Worm (Caenorhabditis elegans) whole organism, early embryonic: ENCODE results near the gene fbxa-215.

Experiments
- aly-1 ChIP-seq: sonication (generic microtip); optimal IDR thresholded peaks from 2 replicates; lab custom pipeline; 2016; ENCODE audit warnings: missing genetic modification characterization, missing compliant biosample characterization
- ceh-13 ChIP-seq: fragments of 200-800 bp; sonication (Bioruptor generic); optimal IDR thresholded peaks from 2 replicates; lab custom pipeline; 2018; ENCODE audit warnings: mild to moderate bottlenecking, missing genetic modification characterization, missing compliant biosample characterization
- ceh-36 ChIP-seq: sonication (generic microtip); optimal IDR thresholded peaks from 2 replicates; lab custom pipeline; 2016; ENCODE audit warnings: missing genetic modification characterization, inconsistent platforms, missing compliant biosample characterization
- flt-1 ChIP-seq: fragments of 200-800 bp; sonication (Bioruptor generic); IDR thresholded peaks from 2 replicates; pipeline ENCODE4 v1.3.6; 2022; ENCODE audit warnings: missing genetic modification characterization, missing compliant biosample characterization
- hmbx-1 ChIP-seq: sonication (generic microtip); optimal IDR thresholded peaks from 2 replicates; lab custom pipeline; 2016; ENCODE audit warnings: mild to moderate bottlenecking, missing genetic modification characterization, missing compliant biosample characterization
- sea-1 ChIP-seq: fragments of 200-800 bp; sonication (Bioruptor generic); conservative IDR thresholded peaks from 2 replicates; pipeline ENCODE4 v1.3.6; 2022; ENCODE audit warnings: missing genetic modification characterization, missing compliant biosample characterization
- tbx-11 ChIP-seq: fragments of 200-800 bp; sonication (Bioruptor generic); IDR thresholded peaks from 2 replicates; pipeline ENCODE4 v1.3.6; 2022; ENCODE audit warnings: missing genetic modification characterization, missing compliant biosample characterization
- tra-4 ChIP-seq: sonication (generic microtip); optimal IDR thresholded peaks from 2 replicates; lab custom pipeline; 2017; ENCODE audit warnings: missing genetic modification characterization, missing compliant biosample characterization

The fbxa-215 gene

DNA sequence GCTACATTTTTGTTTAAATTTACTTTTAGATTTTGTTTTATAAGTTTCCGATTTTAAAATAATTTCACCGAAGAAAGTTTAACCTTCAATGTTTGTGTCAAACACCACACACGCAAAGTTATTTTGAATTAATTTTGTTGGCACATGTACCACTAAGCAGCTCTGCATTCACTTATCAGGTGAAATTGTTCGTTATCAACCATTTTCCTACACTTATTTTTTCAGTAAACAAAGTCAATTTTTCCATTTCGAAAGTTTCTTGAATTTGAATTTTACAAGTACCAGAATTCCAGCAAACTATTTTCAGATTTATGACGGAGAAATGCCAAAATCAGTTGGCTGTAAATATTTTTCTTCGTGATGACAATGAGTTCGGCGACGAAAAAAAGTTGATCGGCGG is 47.5 kb downstream of the fbxa-215 start, which contains the start of gene C08F11.3:
Gene C08F11.3, plus strand, starts transcription at position 301 of the 400 bp plus-strand sequence.
- no peak for TF ChIP-seq hmbx-1 (tag; lab: Kevin White, UChicago)
- no peak for TF ChIP-seq ceh-13 (GFP tag; lab: Kevin White, UChicago)
- TF ChIP-seq flt-1 (GFP tag; lab: Robert Waterston, UW): no peak
- TF ChIP-seq aly-1 (tag; lab: Kevin White, UChicago): no peak
- no peak for TF ChIP-seq tbx-11 (GFP tag; lab: Robert Waterston, UW)
- no peak for TF ChIP-seq sea-1 (GFP tag; lab: Robert Waterston, UW)
- TF ChIP-seq tra-4: no peak
- no peak for TF ChIP-seq ceh-36 (tag; lab: Kevin White, UChicago)
